Worm (Caenorhabditis elegans): Measurements from ENCODE around the gene daf-31.
A peak's percentile ranks its signal among the peaks of the same experiment; 100 is the strongest.

Gene daf-31

DNA sequence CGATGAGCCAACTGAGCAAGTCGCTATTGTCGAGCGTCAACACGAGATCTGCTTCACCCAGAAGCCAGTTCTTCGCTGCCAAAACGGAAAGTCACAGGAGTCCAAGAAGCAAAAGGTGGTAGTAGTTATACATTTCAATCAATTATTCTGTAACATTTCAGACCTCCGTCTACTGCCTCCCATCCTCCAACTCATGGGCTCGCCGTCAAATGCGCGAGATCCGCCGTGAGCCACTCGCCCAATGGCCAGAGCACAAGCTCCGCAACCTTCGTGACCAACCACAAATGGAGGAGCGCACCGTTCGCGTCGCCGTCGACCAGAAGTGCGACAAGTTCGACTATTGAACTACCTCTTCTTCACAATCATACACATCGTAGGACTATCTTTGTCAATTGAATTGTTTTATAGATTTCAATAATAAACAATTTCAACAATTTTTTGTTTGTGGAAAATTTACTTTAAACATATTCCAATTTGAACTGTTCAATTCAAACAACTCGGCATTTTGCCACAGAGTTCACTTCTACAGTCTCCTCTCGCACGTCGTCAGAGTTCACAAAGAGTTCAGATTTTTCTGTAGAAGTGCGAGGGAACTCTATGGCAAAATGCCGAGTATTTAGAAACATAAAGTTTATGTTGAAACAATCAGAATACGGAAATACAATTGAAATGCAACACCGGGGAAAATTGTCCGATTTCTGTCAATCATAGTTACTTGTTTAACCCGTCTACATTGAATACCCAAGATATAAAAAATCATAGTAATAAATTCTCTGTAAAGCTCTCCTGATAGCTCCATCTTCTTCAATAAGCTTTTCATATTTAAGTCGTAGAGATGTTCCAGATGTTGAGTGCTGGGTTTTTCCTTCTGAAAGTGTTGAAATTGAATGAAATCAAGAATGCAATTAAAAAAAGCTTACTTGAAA lies 23.8 kb upstream of the daf-31 start:
- TF ChIP-seq Y5F2A.4 (GFP tag; optimal IDR thresholded peaks at IDR 0.05) (peak; percentile 12), aha-1 (tag) (peak; percentile 68), spr-3 (GFP tag; optimal IDR thresholded peaks at IDR 0.05) (no peak), zfp-3 (GFP tag; conservative IDR thresholded peaks at IDR 0.05) (peak; percentile 93), ceh-44 (GFP tag; IDR thresholded peaks at IDR 0.05) (no peak), F44E2.7 (GFP tag; IDR thresholded peaks at IDR 0.05) (no peak), dmd-9 (GFP tag; IDR thresholded peaks at IDR 0.05) (no peak), hif-1 (tag; optimal IDR thresholded peaks at IDR 0.05) (no peak), nhr-28 (tag; optimal IDR thresholded peaks at IDR 0.05) (no peak), hmg-1.1 (GFP tag; IDR thresholded peaks at IDR 0.05) (no peak), F49E8.2 (tag; optimal IDR thresholded peaks at IDR 0.05; ENCODE audit: borderline replicate concordance) (no peak), zip-11 (GFP tag; IDR thresholded peaks at IDR 0.05) (no peak), ztf-7 (tag; optimal IDR thresholded peaks at IDR 0.05) (no peak), Y105C5A.15 (GFP tag; IDR thresholded peaks at IDR 0.05) (no peak), ceh-20 (GFP tag; IDR thresholded peaks at IDR 0.05) (no peak), arid-1 (GFP tag; conservative IDR thresholded peaks at IDR 0.05) (0 out of 2 replicates have a peak, but pooled peaks have one; percentile 25), snpc-4 (tag; optimal IDR thresholded peaks at IDR 0.05) (no peak), mxl-3 (GFP tag; optimal IDR thresholded peaks at IDR 0.05) (peak; percentile 14), dpl-1 (GFP tag; optimal IDR thresholded peaks at IDR 0.05) (no peak), ZK546.5 (tag; optimal IDR thresholded peaks at IDR 0.05) (no peak), pqm-1 (tag; optimal IDR thresholded peaks at IDR 0.05) (no peak), madf-5 (GFP tag; IDR thresholded peaks at IDR 0.05) (no peak), T20F7.1 (GFP tag; optimal IDR thresholded peaks at IDR 0.05) (peak; percentile 43), lin-38 (GFP tag; IDR thresholded peaks at IDR 0.05) (peak; percentile 43; the same call in 1 of the 2 replicates), Y75B8A.6 (GFP tag; IDR thresholded peaks at IDR 0.05) (peak; percentile 15; the same call in 1 of the 2 replicates), rbr-2 (tag; optimal IDR thresholded peaks at IDR 0.05) (no peak), lsy-2 (tag; optimal IDR thresholded peaks at IDR 0.05) (no peak), fkh-10 (GFP tag; optimal IDR thresholded peaks at IDR 0.05) (no peak), nhr-11 (tag; optimal IDR thresholded peaks at IDR 0.05) (no peak), dmd-8 (GFP tag; IDR thresholded peaks at IDR 0.05) (peak; percentile 68; the same call in 1 of the 2 replicates), nhr-42 (GFP tag; IDR thresholded peaks at IDR 0.05) (no peak), ama-1 (optimal IDR thresholded peaks at IDR 0.05) (no peak), snpc-1.2 (GFP tag; IDR thresholded peaks at IDR 0.05) (0 out of 2 replicates have a peak, but pooled peaks have one; percentile 12), zag-1 (tag; optimal IDR thresholded peaks at IDR 0.05) (no peak), daf-12 (tag; optimal IDR thresholded peaks at IDR 0.05) (no peak), mxl-2 (GFP tag; conservative IDR thresholded peaks at IDR 0.05) (0 out of 2 replicates have a peak, but pooled peaks have one; percentile 12), spr-1 (tag; optimal IDR thresholded peaks at IDR 0.05) (no peak), T26A8.4 (GFP tag; IDR thresholded peaks at IDR 0.05) (no peak), lin-39 (tag; optimal IDR thresholded peaks at IDR 0.05) (no peak), unc-130 (GFP tag; optimal IDR thresholded peaks at IDR 0.05) (no peak), pha-4 (GFP tag; IDR thresholded peaks at IDR 0.05) (peak; percentile 16; the same call in 1 of the 2 replicates), pha-4 (tag; optimal IDR thresholded peaks at IDR 0.05) (no peak), daf-8 (GFP tag; IDR thresholded peaks at IDR 0.05) (no peak), aly-2 (tag; optimal IDR thresholded peaks at IDR 0.05) (no peak), F26F4.8 (GFP tag; conservative IDR thresholded peaks at IDR 0.05) (no peak), nhr-237 (tag; optimal IDR thresholded peaks at IDR 0.05) (no peak), mdl-1 (tag; optimal IDR thresholded peaks at IDR 0.05) (no peak), unc-62 (GFP tag; optimal IDR thresholded peaks at IDR 0.05 in 1 of 2) (no peak), unc-62 (tag; optimal IDR thresholded peaks at IDR 0.05) (no peak), saeg-2 (GFP tag; IDR thresholded peaks at IDR 0.05) (no peak), mdt-29 (GFP tag; IDR thresholded peaks at IDR 0.05) (no peak)

Measured in whole organism, L4 larva.